Worm (Caenorhabditis elegans): ENCODE results near the gene C47D12.4.

Gene C47D12.4

DNA sequence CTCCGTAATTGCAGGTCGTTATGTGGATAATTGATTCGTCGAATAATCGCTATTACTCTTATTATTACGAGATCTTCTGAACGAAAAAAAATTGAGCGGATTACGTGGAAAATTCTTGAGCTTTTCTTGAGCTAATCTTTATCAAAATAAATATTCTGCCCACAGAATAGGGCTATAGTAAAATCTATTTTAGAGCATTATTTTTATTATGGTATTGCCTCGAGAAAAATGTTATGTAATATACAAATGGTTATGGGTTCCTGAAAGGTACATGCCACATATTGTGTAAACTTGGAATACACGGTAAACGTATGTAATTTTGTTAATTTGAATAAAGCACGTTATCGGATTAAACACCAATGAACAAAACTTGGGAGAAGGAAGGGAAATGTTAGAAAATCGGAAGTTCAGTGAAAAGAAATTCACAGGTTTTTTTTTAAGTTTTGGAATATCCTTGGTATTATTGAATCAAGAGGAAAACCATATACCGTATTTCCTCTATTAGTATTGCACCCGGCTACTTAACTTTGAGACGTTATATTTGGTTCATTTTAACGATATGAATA lies 44.3 kb upstream of the C47D12.4 start (continued):
- peak; percentile 17 for TF ChIP-seq jun-1 (tag; optimal IDR thresholded peaks at IDR 0.05)
- peak; percentile 28 for TF ChIP-seq nhr-19 (GFP tag; conservative IDR thresholded peaks at IDR 0.05)
- TF ChIP-seq fkh-8 (tag; optimal IDR thresholded peaks at IDR 0.05) = no peak
- TF ChIP-seq Y116A8C.19 (tag; optimal IDR thresholded peaks at IDR 0.05; ENCODE audit: borderline replicate concordance) = no peak
- TF ChIP-seq skn-1 (tag; optimal IDR thresholded peaks at IDR 0.05) = no peak
- peak; percentile 72 for TF ChIP-seq dsc-1 (tag; optimal IDR thresholded peaks at IDR 0.05)
- TF ChIP-seq ceh-88 (GFP tag; IDR thresholded peaks at IDR 0.05) = no peak; the same call in 1 of the 2 replicates
- no peak for TF ChIP-seq F16B12.6 (tag; optimal IDR thresholded peaks at IDR 0.05)
- TF ChIP-seq alr-1 (tag; optimal IDR thresholded peaks at IDR 0.05; ENCODE audit: borderline replicate concordance) = no peak
- TF ChIP-seq egl-27 (tag; optimal IDR thresholded peaks at IDR 0.05) = no peak
- no peak for TF ChIP-seq irx-1 (tag; optimal IDR thresholded peaks at IDR 0.05)
- TF ChIP-seq aly-2 (tag; optimal IDR thresholded peaks at IDR 0.05) = peak; percentile 75
- TF ChIP-seq nhr-237 (tag; optimal IDR thresholded peaks at IDR 0.05) = no peak
- peak; percentile 10 for TF ChIP-seq blmp-1 (tag; optimal IDR thresholded peaks at IDR 0.05)
- TF ChIP-seq unc-62 (GFP tag; optimal IDR thresholded peaks at IDR 0.05) = no peak
- peak; percentile 53 for TF ChIP-seq fos-1 (tag; optimal IDR thresholded peaks at IDR 0.05)
- peak; percentile 30 for TF ChIP-seq snu-23 (GFP tag; optimal IDR thresholded peaks at IDR 0.05)
- TF ChIP-seq ztf-11 (tag; optimal IDR thresholded peaks at IDR 0.05) = peak in 1 of 2 experiments; percentile 35
- TF ChIP-seq elt-3 (tag; optimal IDR thresholded peaks at IDR 0.05) = no peak
- no peak for TF ChIP-seq lin-15B (tag; optimal IDR thresholded peaks at IDR 0.05)
- no peak for TF ChIP-seq unc-130 (tag; optimal IDR thresholded peaks at IDR 0.05)
- no peak for TF ChIP-seq nhr-28 (tag; optimal IDR thresholded peaks at IDR 0.05)
- TF ChIP-seq isw-1 (GFP tag; IDR thresholded peaks at IDR 0.05) = no peak
- peak; percentile 5 for TF ChIP-seq nhr-77 (tag; optimal IDR thresholded peaks at IDR 0.05)
- no peak for TF ChIP-seq snpc-4 (tag; optimal IDR thresholded peaks at IDR 0.05)
- TF ChIP-seq ceh-82 (tag; optimal IDR thresholded peaks at IDR 0.05) = no peak
- TF ChIP-seq hpl-2 (GFP tag; optimal IDR thresholded peaks at IDR 0.05) = no peak
- TF ChIP-seq pax-3 (tag; optimal IDR thresholded peaks at IDR 0.05) = no peak
- TF ChIP-seq nhr-47 (tag; optimal IDR thresholded peaks at IDR 0.05) = peak; percentile 48
- TF ChIP-seq zip-4 (GFP tag; optimal IDR thresholded peaks at IDR 0.05) = peak; percentile 24
- no peak for TF ChIP-seq C34B4.2 (tag; optimal IDR thresholded peaks at IDR 0.05)
- TF ChIP-seq aha-1 (tag; optimal IDR thresholded peaks at IDR 0.05) = no peak
- no peak for TF ChIP-seq C16A3.4 (tag; optimal IDR thresholded peaks at IDR 0.05)
- no peak for TF ChIP-seq vab-15 (tag; optimal IDR thresholded peaks at IDR 0.05)
- TF ChIP-seq nhr-11 (tag; optimal IDR thresholded peaks at IDR 0.05) = peak; percentile 32
- no peak for TF ChIP-seq lin-13 (GFP tag; optimal IDR thresholded peaks at IDR 0.05)
- peak; percentile 72 for TF ChIP-seq nhr-71 (tag; optimal IDR thresholded peaks at IDR 0.05)
- TF ChIP-seq hlh-17 (GFP tag; optimal IDR thresholded peaks at IDR 0.05; ENCODE audit: borderline replicate concordance) = no peak
- no peak for TF ChIP-seq rnt-1 (tag; optimal IDR thresholded peaks at IDR 0.05)
- no peak for TF ChIP-seq mef-2 (tag; optimal IDR thresholded peaks at IDR 0.05)
- TF ChIP-seq nhr-85 (tag) = no peak
- TF ChIP-seq ceh-8 (GFP tag; optimal IDR thresholded peaks at IDR 0.05) = no peak
- TF ChIP-seq mdl-1 (tag; optimal IDR thresholded peaks at IDR 0.05) = no peak
- TF ChIP-seq lsy-2 (tag; optimal IDR thresholded peaks at IDR 0.05) = peak; percentile 25 to 59
- no peak for TF ChIP-seq sup-37 (GFP tag; optimal IDR thresholded peaks at IDR 0.05)
- TF ChIP-seq egl-13 (tag; optimal IDR thresholded peaks at IDR 0.05) = peak; percentile 40
- no peak for TF ChIP-seq C04F5.9 (tag; optimal IDR thresholded peaks at IDR 0.05)
- peak; percentile 83 for TF ChIP-seq ztf-4 (tag; optimal IDR thresholded peaks at IDR 0.05)
- peak; percentile 79 for TF ChIP-seq ama-1 (optimal IDR thresholded peaks at IDR 0.05)
- no peak for TF ChIP-seq ceh-63 (GFP tag; optimal IDR thresholded peaks at IDR 0.05)
- TF ChIP-seq fkh-4 (tag; optimal IDR thresholded peaks at IDR 0.05; ENCODE audit: borderline replicate concordance) = no peak
- peak; percentile 33 for TF ChIP-seq lir-3 (tag; optimal IDR thresholded peaks at IDR 0.05; ENCODE audit: poor library complexity)
- TF ChIP-seq xbp-1 (tag; optimal IDR thresholded peaks at IDR 0.05) = peak; percentile 9

Measured in whole organism, L1 larva.